5 worm cellular contexts compared by ENCODE assay signal in the genomic region with DNA sequence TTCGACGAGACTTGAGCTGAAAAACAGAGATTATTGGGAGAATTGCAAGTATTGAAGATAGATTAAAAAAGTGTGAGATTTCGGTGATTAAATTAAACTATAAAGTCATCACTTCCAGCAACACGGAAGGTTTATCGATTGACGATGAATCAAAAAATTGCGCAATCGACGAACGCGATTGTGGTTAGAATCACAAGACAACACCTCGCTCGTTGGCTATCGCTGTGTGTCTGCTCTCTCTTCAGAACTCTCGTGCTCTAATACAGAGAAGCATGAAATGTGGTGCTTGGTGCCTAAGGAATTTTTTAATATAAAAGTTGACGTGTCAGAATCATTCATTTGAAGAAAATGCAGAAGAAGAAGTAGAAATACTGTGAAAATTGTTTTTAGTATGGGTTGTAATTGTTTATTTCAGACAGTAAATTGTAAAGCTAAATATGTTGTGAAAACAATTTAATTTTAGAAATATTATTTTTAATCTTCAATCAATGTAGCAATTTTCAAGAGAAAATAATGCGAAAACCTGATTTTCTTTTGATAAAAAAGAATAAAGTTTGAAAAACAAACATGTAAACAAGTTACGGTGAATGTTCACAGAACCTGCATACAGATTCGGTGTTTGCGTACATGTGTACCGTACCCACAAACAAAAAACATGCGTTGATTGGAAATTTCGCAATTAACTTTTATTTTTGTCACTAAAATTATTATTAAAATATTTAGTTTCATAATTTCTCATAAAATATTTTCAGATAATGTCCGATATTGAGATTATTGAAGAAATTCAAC.
TF ChIP-seq lines count a peak whose summit lies in the region.

Gene ZK632.10, minus strand, starts transcription at position 560 of the 789 bp plus-strand sequence.
Gene ZK632.11, plus strand, starts transcription at position 753 of the 789 bp plus-strand sequence.

TF ChIP-seq in whole organism, L1 larva, 84 proteins besides CTCF, POLR2A, EP300 and RAD21 (continued from another document and continues in another):
- TF ChIP-seq nhr-20 (tag; optimal IDR thresholded peaks at IDR 0.05; lab: Kevin White, UChicago) (no peak), mep-1 (tag; optimal IDR thresholded peaks at IDR 0.05; lab: Kevin White, UChicago) (peak; percentile 81), swsn-7 (tag; optimal IDR thresholded peaks at IDR 0.05; lab: Kevin White, UChicago) (peak; percentile 28), mef-2 (tag; optimal IDR thresholded peaks at IDR 0.05; lab: Kevin White, UChicago) (no peak), ets-5 (GFP tag; IDR thresholded peaks at IDR 0.05; lab: Robert Waterston, UW) (no peak), unc-130 (tag; optimal IDR thresholded peaks at IDR 0.05; lab: Kevin White, UChicago) (peak; percentile 42), ama-1 (optimal IDR thresholded peaks at IDR 0.05; lab: Kevin White, UChicago) (no peak), lin-13 (GFP tag; optimal IDR thresholded peaks at IDR 0.05; lab: Kevin White, UChicago) (peak; percentile 47), lin-15B (tag; optimal IDR thresholded peaks at IDR 0.05; lab: Kevin White, UChicago) (peak; percentile 15), lsy-2 (tag; optimal IDR thresholded peaks at IDR 0.05; lab: Kevin White, UChicago) (peak; percentile 97 to 99), ztf-11 (tag; optimal IDR thresholded peaks at IDR 0.05; lab: Kevin White, UChicago) (no peak), blmp-1 (tag; optimal IDR thresholded peaks at IDR 0.05; lab: Kevin White, UChicago) (peak; percentile 70), alr-1 (tag; optimal IDR thresholded peaks at IDR 0.05; lab: Kevin White, UChicago; ENCODE audit: borderline replicate concordance) (no peak), ceh-8 (GFP tag; optimal IDR thresholded peaks at IDR 0.05; lab: Kevin White, UChicago) (no peak), mdl-1 (tag; optimal IDR thresholded peaks at IDR 0.05; lab: Kevin White, UChicago) (peak in 1 of 2 experiments; percentile 47), fkh-4 (tag; optimal IDR thresholded peaks at IDR 0.05; lab: Kevin White, UChicago; ENCODE audit: borderline replicate concordance) (no peak), ceh-63 (GFP tag; optimal IDR thresholded peaks at IDR 0.05; lab: Kevin White, UChicago) (no peak), F16B12.6 (tag; optimal IDR thresholded peaks at IDR 0.05; lab: Kevin White, UChicago) (peak; percentile 87), nhr-237 (tag; optimal IDR thresholded peaks at IDR 0.05; lab: Kevin White, UChicago) (no peak), snu-23 (GFP tag; optimal IDR thresholded peaks at IDR 0.05; lab: Kevin White, UChicago) (peak; percentile 46), rnt-1 (tag; optimal IDR thresholded peaks at IDR 0.05; lab: Kevin White, UChicago) (peak; percentile 55), nhr-47 (tag; optimal IDR thresholded peaks at IDR 0.05; lab: Kevin White, UChicago) (peak; percentile 46), efl-1 (optimal IDR thresholded peaks at IDR 0.05; lab: Kevin White, UChicago) (peak; percentile 47 to 48), efl-1 (GFP tag; optimal IDR thresholded peaks at IDR 0.05 in 1 of 2; lab: Kevin White, UChicago) (peak in 1 of 2 experiments; percentile 59)

TF ChIP-seq in whole organism, L2 larva, 48 proteins besides CTCF, POLR2A, EP300 and RAD21 (continued from another document and continues in another):
- TF ChIP-seq sma-3 (GFP tag; optimal IDR thresholded peaks at IDR 0.05; lab: Kevin White, UChicago): peak; percentile 36
- no peak for TF ChIP-seq elt-3 (tag; optimal IDR thresholded peaks at IDR 0.05; lab: Kevin White, UChicago)
- TF ChIP-seq nhr-21 (tag; optimal IDR thresholded peaks at IDR 0.05; lab: Kevin White, UChicago): no peak
- no peak for TF ChIP-seq dmd-4 (tag; optimal IDR thresholded peaks at IDR 0.05; lab: Kevin White, UChicago)
- peak; percentile 30 for TF ChIP-seq crh-2 (tag; optimal IDR thresholded peaks at IDR 0.05; lab: Kevin White, UChicago)
- TF ChIP-seq alr-1 (tag; optimal IDR thresholded peaks at IDR 0.05; lab: Kevin White, UChicago): no peak
- TF ChIP-seq nhr-25 (tag; optimal IDR thresholded peaks at IDR 0.05; lab: Kevin White, UChicago): peak; percentile 9
- no peak for TF ChIP-seq sma-9 (GFP tag; optimal IDR thresholded peaks at IDR 0.05; lab: Kevin White, UChicago)
- no peak for TF ChIP-seq sma-9 (tag; optimal IDR thresholded peaks at IDR 0.05; lab: Kevin White, UChicago)
- no peak for TF ChIP-seq nhr-237 (tag; optimal IDR thresholded peaks at IDR 0.05; lab: Kevin White, UChicago)
- peak; percentile 25 for TF ChIP-seq gmeb-1 (tag; optimal IDR thresholded peaks at IDR 0.05; lab: Kevin White, UChicago)
- TF ChIP-seq nhr-23 (tag; optimal IDR thresholded peaks at IDR 0.05; lab: Kevin White, UChicago): no peak
- TF ChIP-seq unc-39 (tag; optimal IDR thresholded peaks at IDR 0.05; lab: Kevin White, UChicago): no peak
- TF ChIP-seq zag-1 (tag; optimal IDR thresholded peaks at IDR 0.05; lab: Kevin White, UChicago): no peak
- TF ChIP-seq ztf-11 (tag; optimal IDR thresholded peaks at IDR 0.05; lab: Kevin White, UChicago): no peak
- TF ChIP-seq ztf-1 (GFP tag; conservative IDR thresholded peaks at IDR 0.05; lab: Robert Waterston, UW): no peak
- peak; percentile 93 for TF ChIP-seq unc-55 (GFP tag; optimal IDR thresholded peaks at IDR 0.05; lab: Kevin White, UChicago)
- TF ChIP-seq fos-1 (tag; optimal IDR thresholded peaks at IDR 0.05; lab: Kevin White, UChicago): peak; percentile 33
- no peak for TF ChIP-seq blmp-1 (tag; optimal IDR thresholded peaks at IDR 0.05; lab: Kevin White, UChicago; ENCODE audit: insufficient read depth)
- no peak for TF ChIP-seq nhr-12 (tag; optimal IDR thresholded peaks at IDR 0.05; lab: Kevin White, UChicago)
- TF ChIP-seq lin-39 (tag; optimal IDR thresholded peaks at IDR 0.05; lab: Kevin White, UChicago): no peak
- no peak for TF ChIP-seq ceh-82 (tag; optimal IDR thresholded peaks at IDR 0.05; lab: Kevin White, UChicago)
- TF ChIP-seq R02D3.7 (tag; optimal IDR thresholded peaks at IDR 0.05; lab: Kevin White, UChicago): no peak
- TF ChIP-seq ZK546.5 (tag; optimal IDR thresholded peaks at IDR 0.05; lab: Kevin White, UChicago): no peak
- TF ChIP-seq mdl-1 (tag; optimal IDR thresholded peaks at IDR 0.05; lab: Kevin White, UChicago): no peak
- peak; percentile 86 to 99 for TF ChIP-seq lsy-2 (tag; optimal IDR thresholded peaks at IDR 0.05; lab: Kevin White, UChicago)

TF ChIP-seq in whole organism, L3 larva, 47 proteins besides CTCF, POLR2A, EP300 and RAD21 (continued from another document):
- peak; percentile 57 for TF ChIP-seq lin-15B (tag; optimal IDR thresholded peaks at IDR 0.05; lab: Kevin White, UChicago)
- TF ChIP-seq nfya-1 (tag; optimal IDR thresholded peaks at IDR 0.05; lab: Kevin White, UChicago; ENCODE audit: insufficient read depth): peak; percentile 91
- TF ChIP-seq ceh-28 (tag; optimal IDR thresholded peaks at IDR 0.05; lab: Kevin White, UChicago): peak; percentile 50
- TF ChIP-seq unc-39 (tag; optimal IDR thresholded peaks at IDR 0.05; lab: Kevin White, UChicago): no peak
- peak; percentile 13 for TF ChIP-seq skn-1 (tag; optimal IDR thresholded peaks at IDR 0.05; lab: Kevin White, UChicago)
- TF ChIP-seq ceh-82 (tag; optimal IDR thresholded peaks at IDR 0.05; lab: Kevin White, UChicago): no peak
- TF ChIP-seq nhr-28 (tag; optimal IDR thresholded peaks at IDR 0.05; lab: Kevin White, UChicago): no peak
- TF ChIP-seq snpc-4 (tag; optimal IDR thresholded peaks at IDR 0.05; lab: Kevin White, UChicago): peak; percentile 45
TF ChIP-seq in whole organism, L3 larva: peak in this region for 12.

TF ChIP-seq in whole organism, L4 larva, 104 proteins besides CTCF, POLR2A, EP300 and RAD21 (continued from another document and continues in another):
- TF ChIP-seq lin-13 (GFP tag; optimal IDR thresholded peaks at IDR 0.05; lab: Kevin White, UChicago): no peak
- peak; percentile 44 for TF ChIP-seq dve-1 (tag; optimal IDR thresholded peaks at IDR 0.05; lab: Kevin White, UChicago; ENCODE audit: insufficient read depth)
- TF ChIP-seq snpc-4 (tag; optimal IDR thresholded peaks at IDR 0.05; lab: Kevin White, UChicago): no peak
- TF ChIP-seq dpl-1 (GFP tag; optimal IDR thresholded peaks at IDR 0.05; lab: Kevin White, UChicago): peak; percentile 40
- no peak for TF ChIP-seq daf-19 (GFP tag; conservative IDR thresholded peaks at IDR 0.05; lab: Robert Waterston, UW)
- TF ChIP-seq T20F7.1 (GFP tag; optimal IDR thresholded peaks at IDR 0.05; lab: Kevin White, UChicago): peak; percentile 32
- TF ChIP-seq jun-1 (tag; optimal IDR thresholded peaks at IDR 0.05; lab: Kevin White, UChicago): no peak
- TF ChIP-seq ztf-11 (tag; optimal IDR thresholded peaks at IDR 0.05; lab: Kevin White, UChicago): no peak
- TF ChIP-seq nhr-25 (tag; optimal IDR thresholded peaks at IDR 0.05; lab: Kevin White, UChicago; ENCODE audit: borderline replicate concordance, insufficient read depth): no peak
- TF ChIP-seq pha-4 (GFP tag; IDR thresholded peaks at IDR 0.05; lab: Robert Waterston, UW): no peak
- peak; percentile 87 for TF ChIP-seq pha-4 (tag; optimal IDR thresholded peaks at IDR 0.05; lab: Kevin White, UChicago)
- TF ChIP-seq T26A8.4 (GFP tag; IDR thresholded peaks at IDR 0.05; lab: Robert Waterston, UW): no peak
- TF ChIP-seq attf-4 (tag; optimal IDR thresholded peaks at IDR 0.05; lab: Kevin White, UChicago): no peak
- TF ChIP-seq mep-1 (tag; optimal IDR thresholded peaks at IDR 0.05; lab: Kevin White, UChicago): peak; percentile 53
- no peak for TF ChIP-seq zag-1 (tag; optimal IDR thresholded peaks at IDR 0.05; lab: Kevin White, UChicago)
- TF ChIP-seq dmd-6 (GFP tag; IDR thresholded peaks at IDR 0.05; lab: Robert Waterston, UW): peak; percentile 52
- TF ChIP-seq ctbp-1 (GFP tag; IDR thresholded peaks at IDR 0.05; lab: Robert Waterston, UW): 0 out of 2 replicates have a peak, but pooled peaks have one; percentile 28
- TF ChIP-seq ceh-28 (tag; optimal IDR thresholded peaks at IDR 0.05; lab: Kevin White, UChicago): no peak
- TF ChIP-seq nhr-77 (tag; optimal IDR thresholded peaks at IDR 0.05; lab: Kevin White, UChicago): no peak
- no peak for TF ChIP-seq sdz-12 (GFP tag; optimal IDR thresholded peaks at IDR 0.05; lab: Kevin White, UChicago)
- TF ChIP-seq nhr-237 (tag; optimal IDR thresholded peaks at IDR 0.05; lab: Kevin White, UChicago): no peak
- TF ChIP-seq ceh-44 (GFP tag; IDR thresholded peaks at IDR 0.05; lab: Robert Waterston, UW): no peak
- TF ChIP-seq nhr-111 (GFP tag; optimal IDR thresholded peaks at IDR 0.05; lab: Kevin White, UChicago): no peak
- no peak for TF ChIP-seq tra-1 (GFP tag; IDR thresholded peaks at IDR 0.05; lab: Robert Waterston, UW)
- TF ChIP-seq pqm-1 (tag; optimal IDR thresholded peaks at IDR 0.05; lab: Kevin White, UChicago): no peak
- no peak for TF ChIP-seq nhr-6 (tag; optimal IDR thresholded peaks at IDR 0.05; lab: Kevin White, UChicago)
- peak; percentile 80 for TF ChIP-seq mes-2 (tag; optimal IDR thresholded peaks at IDR 0.05; lab: Kevin White, UChicago; ENCODE audit: poor library complexity, severe bottlenecking)
- TF ChIP-seq lin-15B (tag; optimal IDR thresholded peaks at IDR 0.05; lab: Kevin White, UChicago): no peak
- TF ChIP-seq daf-8 (GFP tag; IDR thresholded peaks at IDR 0.05; lab: Robert Waterston, UW): no peak
- TF ChIP-seq lin-38 (GFP tag; IDR thresholded peaks at IDR 0.05; lab: Robert Waterston, UW): peak; percentile 34
- TF ChIP-seq mdt-29 (GFP tag; IDR thresholded peaks at IDR 0.05; lab: Robert Waterston, UW): no peak
- TF ChIP-seq ama-1 (optimal IDR thresholded peaks at IDR 0.05; lab: Kevin White, UChicago): no peak
- TF ChIP-seq unc-39 (tag; optimal IDR thresholded peaks at IDR 0.05; lab: Kevin White, UChicago): no peak
- peak; percentile 35 to 72 for TF ChIP-seq mdl-1 (tag; optimal IDR thresholded peaks at IDR 0.05; lab: Kevin White, UChicago)
- TF ChIP-seq egl-43 (GFP tag; IDR thresholded peaks at IDR 0.05; lab: Robert Waterston, UW): no peak
- no peak for TF ChIP-seq duxl-1 (tag; optimal IDR thresholded peaks at IDR 0.05; lab: Kevin White, UChicago; ENCODE audit: poor library complexity)

TF ChIP-seq in whole organism, young adult, 124 proteins besides CTCF, POLR2A, EP300 and RAD21 (continued from another document):
- peak; percentile 31 for TF ChIP-seq lin-54 (GFP tag; optimal IDR thresholded peaks at IDR 0.05; lab: Kevin White, UChicago)
- TF ChIP-seq egrh-3 (GFP tag; IDR thresholded peaks at IDR 0.05; lab: Robert Waterston, UW): no peak
- no peak for TF ChIP-seq ets-4 (GFP tag; optimal IDR thresholded peaks at IDR 0.05; lab: Kevin White, UChicago)
- TF ChIP-seq F39B2.1 (GFP tag; IDR thresholded peaks at IDR 0.05; lab: Robert Waterston, UW): 0 out of 2 replicates have a peak, but pooled peaks have one; percentile 31
- TF ChIP-seq nfyb-1 (GFP tag; IDR thresholded peaks at IDR 0.05; lab: Robert Waterston, UW): peak; percentile 49; the same call in 1 of the 2 replicates
- no peak for TF ChIP-seq snpc-4 (GFP tag; optimal IDR thresholded peaks at IDR 0.05; lab: Kevin White, UChicago)
- TF ChIP-seq snpc-4 (tag; optimal IDR thresholded peaks at IDR 0.05; lab: Kevin White, UChicago): peak in 2 of 4 experiments; percentile 16 to 42
- TF ChIP-seq F33H1.4 (GFP tag; IDR thresholded peaks at IDR 0.05; lab: Robert Waterston, UW): peak; percentile 66
- TF ChIP-seq ceh-27 (GFP tag; optimal IDR thresholded peaks at IDR 0.05; lab: Kevin White, UChicago): peak; percentile 20
- TF ChIP-seq ceh-58 (GFP tag; IDR thresholded peaks at IDR 0.05; lab: Robert Waterston, UW): no peak
- no peak for TF ChIP-seq Y67H2A.10 (GFP tag; conservative IDR thresholded peaks at IDR 0.05; lab: Robert Waterston, UW)
- TF ChIP-seq aptf-2 (GFP tag; conservative IDR thresholded peaks at IDR 0.05; lab: Robert Waterston, UW): no peak
- no peak for TF ChIP-seq ztf-18 (tag; optimal IDR thresholded peaks at IDR 0.05; lab: Kevin White, UChicago)
- TF ChIP-seq pbrm-1 (GFP tag; IDR thresholded peaks at IDR 0.05; lab: Robert Waterston, UW): peak; percentile 56
- TF ChIP-seq F49E8.2 (tag; optimal IDR thresholded peaks at IDR 0.05; lab: Kevin White, UChicago; ENCODE audit: insufficient read depth): peak; percentile 8
- no peak for TF ChIP-seq egl-44 (GFP tag; IDR thresholded peaks at IDR 0.05; lab: Robert Waterston, UW)
- no peak for TF ChIP-seq ztf-26 (tag; optimal IDR thresholded peaks at IDR 0.05; lab: Kevin White, UChicago)
TF ChIP-seq in whole organism, young adult: peak in this region for 22.
